Fruit fly (Drosophila melanogaster): ENCODE results near the gene CG3982.
A peak's percentile ranks its signal among the peaks of the same experiment; 100 is the strongest.

CG3982 gene

DNA sequence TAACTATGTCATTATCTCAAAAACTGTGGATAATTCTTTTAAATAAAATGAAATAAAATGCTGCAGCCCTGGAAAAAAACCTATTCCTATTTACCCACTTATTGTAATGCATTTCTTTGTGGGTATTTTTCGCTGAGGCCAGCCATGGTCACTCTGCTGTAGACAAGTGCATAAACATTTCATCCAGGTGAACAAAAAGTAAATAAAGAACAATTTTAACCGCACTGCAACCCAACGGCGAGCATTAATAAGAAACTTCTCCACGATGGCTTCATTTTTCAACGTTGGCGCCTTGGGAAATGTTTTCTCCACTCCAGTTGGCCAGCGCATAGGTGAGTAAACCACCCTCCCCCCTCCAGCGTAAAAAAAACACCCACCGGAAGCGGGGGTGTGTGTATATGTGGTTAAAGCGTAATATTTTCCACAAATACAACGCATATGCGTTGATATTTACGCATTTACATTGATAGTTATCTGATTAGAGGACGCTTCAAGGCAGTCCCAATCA, 29.6 kb upstream of the CG3982 start, which contains the start of gene CG3529 (continued):
- TF ChIP-seq CG10274 (GFP tag; optimal IDR thresholded peaks at IDR 0.05) (no peak), h (optimal IDR thresholded peaks at IDR 0.05) (no peak), CG4854 (GFP tag; optimal IDR thresholded peaks at IDR 0.05) (no peak), Scr (GFP tag; IDR thresholded peaks at IDR 0.05; ENCODE audit: partially characterized antibody) (no peak), btn (GFP tag; optimal IDR thresholded peaks at IDR 0.05) (no peak), grau (tag; optimal IDR thresholded peaks at IDR 0.05) (peak; percentile 39), crp (GFP tag; optimal IDR thresholded peaks at IDR 0.05) (peak in 1 of 2 experiments; percentile 2), phol (tag; optimal IDR thresholded peaks at IDR 0.05) (peak; percentile 71), ftz-f1 (GFP tag; optimal IDR thresholded peaks at IDR 0.05) (no peak), maf-S (GFP tag; optimal IDR thresholded peaks at IDR 0.05) (peak; percentile 2), CG8359 (GFP tag; optimal IDR thresholded peaks at IDR 0.05; ENCODE audit: borderline replicate concordance) (no peak), Antp (GFP tag; optimal IDR thresholded peaks at IDR 0.05) (no peak), Atf-2 (GFP tag; optimal IDR thresholded peaks at IDR 0.05) (no peak), Six4 (GFP tag; optimal IDR thresholded peaks at IDR 0.05) (no peak), Pdp1 (GFP tag; optimal IDR thresholded peaks at IDR 0.05) (peak in 1 of 2 experiments; percentile 16), CG10431 (GFP tag; optimal IDR thresholded peaks at IDR 0.05) (no peak), tin (GFP tag; optimal IDR thresholded peaks at IDR 0.05) (peak; percentile 3), H15 (GFP tag; IDR thresholded peaks at IDR 0.05) (no peak), lab (GFP tag; optimal IDR thresholded peaks at IDR 0.05) (peak; percentile 23), emc (GFP tag; optimal IDR thresholded peaks at IDR 0.05) (no peak), dan (GFP tag; IDR thresholded peaks at IDR 0.05) (no peak), prd (optimal IDR thresholded peaks at IDR 0.05) (no peak), prd (GFP tag; IDR thresholded peaks at IDR 0.05) (no peak), Atf3 (GFP tag; optimal IDR thresholded peaks at IDR 0.05) (peak; percentile 23), CG2129 (GFP tag; IDR thresholded peaks at IDR 0.05; ENCODE audit: partially characterized antibody) (no peak), Lhr (GFP tag; optimal IDR thresholded peaks at IDR 0.05) (peak; percentile 21), croc (GFP tag; conservative IDR thresholded peaks at IDR 0.05) (no peak), CG11504 (tag; optimal IDR thresholded peaks at IDR 0.05) (peak; percentile 45), CG18262 (tag; optimal IDR thresholded peaks at IDR 0.05) (peak; percentile 18), CG10959 (GFP tag; IDR thresholded peaks at IDR 0.05) (no peak), zfh2 (GFP tag; optimal IDR thresholded peaks at IDR 0.05) (no peak), CG8388 (GFP tag; optimal IDR thresholded peaks at IDR 0.05) (no peak), sens (GFP tag) (no peak), luna (GFP tag; optimal IDR thresholded peaks at IDR 0.05) (no peak), mam (GFP tag; optimal IDR thresholded peaks at IDR 0.05) (peak; percentile 14), MBD-R2 (GFP tag; IDR thresholded peaks at IDR 0.05) (peak; percentile 53; the same call in 1 of the 2 replicates), CG11695 (GFP tag; IDR thresholded peaks at IDR 0.05) (no peak), CG15073 (GFP tag; optimal IDR thresholded peaks at IDR 0.05) (no peak), CG32772 (GFP tag; IDR thresholded peaks at IDR 0.05) (0 out of 2 replicates have a peak, but pooled peaks have one; percentile 37), CG1603 (tag; optimal IDR thresholded peaks at IDR 0.05) (peak; percentile 57), CG15479 (GFP tag; optimal IDR thresholded peaks at IDR 0.05) (no peak), al (GFP tag; IDR thresholded peaks at IDR 0.05) (no peak), pan (optimal IDR thresholded peaks at IDR 0.05) (no peak), pan (GFP tag; optimal IDR thresholded peaks at IDR 0.05 in 1 of 2, IDR thresholded peaks at IDR 0.05 in 1 of 2) (no peak), TFAM (GFP tag; optimal IDR thresholded peaks at IDR 0.05) (no peak), Xbp1 (GFP tag; optimal IDR thresholded peaks at IDR 0.05) (peak; percentile 8), B-H2 (GFP tag; optimal IDR thresholded peaks at IDR 0.05) (peak; percentile 64), Dll (GFP tag; IDR thresholded peaks at IDR 0.05; ENCODE audit: partially characterized antibody) (no peak), bowl (GFP tag; IDR thresholded peaks at IDR 0.05) (no peak), Hr39 (optimal IDR thresholded peaks at IDR 0.05) (no peak), CG8290 (GFP tag; optimal IDR thresholded peaks at IDR 0.05) (peak; percentile 13), CG8290 (tag; optimal IDR thresholded peaks at IDR 0.05) (peak; percentile 39 to 42)

Data from whole organism, embryonic.